Worm (Caenorhabditis elegans) whole organism, L1 larva: ENCODE data around the gene F49E12.10.

ENCODE experiments used
- C04F5.9 ChIP-seq: sonication (generic microtip); optimal IDR thresholded peaks from 2 replicates; lab custom pipeline; 2016; ENCODE audit warnings: missing genetic modification characterization, missing compliant biosample characterization
- Y116A8C.19 ChIP-seq: sonication (generic microtip); optimal IDR thresholded peaks from 2 replicates; lab custom pipeline; 2016; ENCODE audit warnings: missing compliant biosample characterization, missing genetic modification characterization, borderline replicate concordance
- aha-1 ChIP-seq: fragments of 150-350 bp; optimal IDR thresholded peaks from 2 replicates; lab custom pipeline; 2014; ENCODE audit warnings: missing biosample characterization, missing genetic modification characterization
- blmp-1 ChIP-seq: fragments of 150-350 bp; optimal IDR thresholded peaks from 2 replicates; lab custom pipeline; 2014; ENCODE audit warnings: missing biosample characterization, missing genetic modification characterization
- ceh-8 ChIP-seq: fragments of 200-800 bp; sonication (Bioruptor generic); optimal IDR thresholded peaks from 2 replicates; lab custom pipeline; 2018; ENCODE audit warnings: mild to moderate bottlenecking, missing genetic modification characterization, moderate library complexity, missing compliant biosample characterization
- ceh-90 ChIP-seq: sonication (generic microtip); optimal IDR thresholded peaks from 2 replicates; lab custom pipeline; 2016; ENCODE audit warnings: missing genetic modification characterization, missing compliant biosample characterization
- dpl-1 ChIP-seq, 3 experiments: fragments of 150-350 bp in 2 of 3; sonication (generic microtip) in 1 of 3; optimal IDR thresholded peaks; 2 replicates each; lab custom pipeline; 2014 to 2017; ENCODE audit warnings: missing biosample characterization in 3 of 3, missing genetic modification characterization in 3 of 3, missing genetic modification reagents in 3 of 3
- dsc-1 ChIP-seq: sonication (generic microtip); optimal IDR thresholded peaks from 2 replicates; lab custom pipeline; 2016; ENCODE audit warnings: mild to moderate bottlenecking, missing genetic modification characterization, missing compliant biosample characterization
- efl-1 ChIP-seq, 4 experiments: fragments of 150-350 bp; optimal IDR thresholded peaks in 3 of 4; peaks in 1 of 4; 1 replicate in 1 of 4; 2 replicates in 3 of 4; lab custom pipeline; 2014; ENCODE audit warnings: missing biosample characterization in 2 of 4, missing genetic modification characterization in 2 of 4, missing genetic modification reagents in 2 of 4
- efl-3 ChIP-seq: fragments of 200-800 bp; sonication (Bioruptor generic); optimal IDR thresholded peaks from 2 replicates; lab custom pipeline; 2018; ENCODE audit warnings: mild to moderate bottlenecking, missing genetic modification characterization, missing compliant biosample characterization
- egl-27 ChIP-seq, 2 experiments: fragments of 150-350 bp in 1 of 2; sonication (generic microtip); optimal IDR thresholded peaks; 3 replicates each; lab custom pipeline; 2017 to 2018; ENCODE audit warnings: missing biosample characterization in 2 of 2, missing genetic modification characterization in 2 of 2, missing genetic modification reagents in 2 of 2
- elt-2 ChIP-seq: sonication (generic microtip); optimal IDR thresholded peaks from 2 replicates; lab custom pipeline; 2016; ENCODE audit warnings: missing genetic modification characterization, mild to moderate bottlenecking, inconsistent platforms, missing compliant biosample characterization, missing genetic modification reagents
- ets-5 ChIP-seq: fragments of 200-800 bp; sonication (Bioruptor generic); IDR thresholded peaks from 2 replicates; pipeline ENCODE4 v1.3.6; 2022; ENCODE audit warnings: missing genetic modification characterization, missing compliant biosample characterization
- hlh-17 ChIP-seq: fragments of 200-800 bp; sonication (Bioruptor generic); optimal IDR thresholded peaks from 2 replicates; lab custom pipeline; 2018; ENCODE audit warnings: missing genetic modification characterization, mild to moderate bottlenecking, missing compliant biosample characterization, moderate library complexity, borderline replicate concordance
- hlh-4 ChIP-seq: sonication (generic microtip); optimal IDR thresholded peaks from 2 replicates; lab custom pipeline; 2016; ENCODE audit warnings: mild to moderate bottlenecking, missing genetic modification characterization, missing compliant biosample characterization
- isw-1 ChIP-seq: fragments of 200-800 bp; sonication (Bioruptor generic); IDR thresholded peaks from 2 replicates; pipeline ENCODE4 v1.3.6; 2022; ENCODE audit warnings: missing genetic modification characterization, missing compliant biosample characterization
- lin-14 ChIP-seq: fragments of 200-800 bp; sonication (Bioruptor generic); optimal IDR thresholded peaks from 2 replicates; lab custom pipeline; 2018; ENCODE audit warnings: mild to moderate bottlenecking, missing genetic modification characterization, moderate library complexity, missing compliant biosample characterization
- lin-15B ChIP-seq: fragments of 150-350 bp; sonication (generic microtip); optimal IDR thresholded peaks from 3 replicates; lab custom pipeline; 2014; ENCODE audit warnings: missing biosample characterization, missing genetic modification characterization
- lin-39 ChIP-seq: fragments of 150-350 bp; optimal IDR thresholded peaks from 2 replicates; lab custom pipeline; 2014; ENCODE audit warnings: missing biosample characterization, missing genetic modification reagents, missing genetic modification characterization
- lsy-2 ChIP-seq, 2 experiments: fragments of 150-350 bp; optimal IDR thresholded peaks; 2 replicates each; lab custom pipeline; 2014; ENCODE audit warnings: missing biosample characterization in 2 of 2, missing genetic modification characterization in 2 of 2
- mab-9 ChIP-seq: fragments of 200-800 bp; sonication (Bioruptor generic); IDR thresholded peaks from 2 replicates; pipeline ENCODE4 v1.3.6; 2022; ENCODE audit warnings: missing genetic modification reagents, missing genetic modification characterization, missing compliant biosample characterization
- nhr-12 ChIP-seq: sonication (generic microtip); optimal IDR thresholded peaks from 2 replicates; lab custom pipeline; 2017; ENCODE audit warnings: missing biosample characterization, missing genetic modification characterization
- nhr-20 ChIP-seq: sonication (generic microtip); optimal IDR thresholded peaks from 2 replicates; lab custom pipeline; 2016; ENCODE audit warnings: mild to moderate bottlenecking, missing genetic modification characterization, missing compliant biosample characterization
- nhr-71 ChIP-seq: sonication (generic microtip); optimal IDR thresholded peaks from 2 replicates; lab custom pipeline; 2016; ENCODE audit warnings: mild to moderate bottlenecking, missing genetic modification characterization, moderate library complexity, missing compliant biosample characterization
- nhr-85 ChIP-seq: sonication (generic microtip); peaks from one replicate; lab custom pipeline; 2016; ENCODE audit warnings: missing genetic modification characterization, inconsistent platforms, missing compliant biosample characterization
- rnt-1 ChIP-seq: sonication (generic microtip); optimal IDR thresholded peaks from 2 replicates; lab custom pipeline; 2016; ENCODE audit warnings: mild to moderate bottlenecking, missing genetic modification characterization, moderate library complexity, missing compliant biosample characterization
- snpc-4 ChIP-seq: fragments of 150-350 bp; optimal IDR thresholded peaks from 2 replicates; lab custom pipeline; 2014; ENCODE audit warnings: missing biosample characterization, missing genetic modification characterization
- sup-37 ChIP-seq: fragments of 200-800 bp; sonication (Bioruptor generic); optimal IDR thresholded peaks from 2 replicates; lab custom pipeline; 2018; ENCODE audit warnings: mild to moderate bottlenecking, missing genetic modification characterization, missing compliant biosample characterization
- tbx-2 ChIP-seq: sonication (generic microtip); optimal IDR thresholded peaks from 2 replicates; lab custom pipeline; 2016; ENCODE audit warnings: missing genetic modification characterization, missing compliant biosample characterization
- tlp-1 ChIP-seq: fragments of 150-350 bp; optimal IDR thresholded peaks from 2 replicates; lab custom pipeline; 2014; ENCODE audit warnings: missing biosample characterization, missing genetic modification characterization
- unc-130 ChIP-seq: fragments of 150-350 bp; optimal IDR thresholded peaks from 2 replicates; lab custom pipeline; 2017; ENCODE audit warnings: missing biosample characterization, missing genetic modification characterization, inconsistent platforms
- unc-86 ChIP-seq: sonication (generic microtip); optimal IDR thresholded peaks from 2 replicates; lab custom pipeline; 2016; ENCODE audit warnings: missing genetic modification characterization, missing compliant biosample characterization

The F49E12.10 gene

ce11 chrII:8412935-8413334, 22.1 kb downstream of the F49E12.10 start:
- TF ChIP-seq elt-2 (tag; lab: Kevin White, UChicago), result peak; percentile 29
- TF ChIP-seq ets-5 (GFP tag; lab: Robert Waterston, UW), result no peak
- TF ChIP-seq, all 84 proteins: peak for 1

DNA sequence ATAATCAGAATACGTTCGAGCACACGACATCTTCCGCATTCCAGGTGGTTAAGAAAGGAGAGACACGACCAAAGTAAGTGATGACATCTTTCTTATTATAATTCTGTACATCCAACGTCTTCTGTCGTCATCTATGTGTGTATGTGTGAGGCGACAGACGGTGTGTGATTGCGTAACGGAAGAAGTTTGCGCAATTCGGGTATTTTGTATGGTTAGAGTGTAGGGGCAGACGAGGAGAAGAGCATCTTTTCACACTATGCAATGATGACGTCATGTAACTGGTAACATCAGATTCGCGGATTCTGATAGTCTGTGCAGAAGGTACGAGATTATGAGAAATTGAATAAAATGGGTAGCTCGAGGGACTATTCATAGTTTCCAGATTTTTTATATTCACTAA, 24.2 kb downstream of the F49E12.10 start:
- no peak for TF ChIP-seq lin-15B (tag; lab: Kevin White, UChicago)
- TF ChIP-seq Y116A8C.19, result no peak
- TF ChIP-seq rnt-1 (tag; lab: Kevin White, UChicago), result peak; percentile 0
- TF ChIP-seq lsy-2 (tag; optimal IDR thresholded peaks at IDR 0.05; lab: Kevin White, UChicago), result no peak
- no peak for TF ChIP-seq unc-86

DNA sequence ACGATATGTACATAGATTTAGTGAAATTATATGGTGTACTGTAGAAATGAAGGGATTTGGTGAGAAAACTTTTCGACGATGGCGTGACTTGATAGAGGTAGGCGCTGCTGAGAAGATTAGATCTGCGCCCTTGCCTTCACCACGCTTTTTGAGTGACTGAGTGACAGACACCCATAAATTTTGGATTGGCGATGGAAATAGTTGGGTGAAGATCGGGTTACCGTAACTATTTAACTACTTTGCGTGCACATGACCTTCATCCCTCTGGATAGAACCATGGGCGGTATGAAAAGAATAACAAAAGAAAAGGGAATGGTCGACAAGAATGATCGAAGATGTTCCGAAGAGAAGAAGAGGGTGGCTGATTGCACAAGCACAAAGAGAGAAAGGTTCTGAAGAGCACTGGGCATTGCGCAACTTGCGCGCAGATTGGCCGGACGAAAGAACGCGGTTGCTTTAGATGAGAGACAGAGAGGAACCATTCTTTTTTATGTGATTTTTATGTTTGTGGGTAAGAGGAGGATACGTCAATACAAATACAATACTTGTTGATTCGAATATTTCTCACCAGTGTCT, 24.7 kb downstream of the F49E12.10 start:
- TF ChIP-seq nhr-12 (tag; lab: Kevin White, UChicago), result no peak
- TF ChIP-seq efl-3 (GFP tag; lab: Kevin White, UChicago), result peak; percentile 84
- no peak for TF ChIP-seq ceh-90 (tag; lab: Kevin White, UChicago)
- peak; percentile 17 for TF ChIP-seq lin-14 (GFP tag; lab: Kevin White, UChicago)
- peak; percentile 79 for TF ChIP-seq nhr-85 (tag; lab: Kevin White, UChicago)

- no peak for TF ChIP-seq nhr-20 (tag; lab: Kevin White, UChicago)
- TF ChIP-seq ets-5 (GFP tag; lab: Robert Waterston, UW), result no peak
- no peak for TF ChIP-seq dpl-1 (GFP tag; optimal IDR thresholded peaks at IDR 0.05; lab: Kevin White, UChicago)
- TF ChIP-seq lin-39 (tag; lab: Kevin White, UChicago), result no peak
- no peak for TF ChIP-seq ceh-8 (GFP tag; lab: Kevin White, UChicago)
- no peak for TF ChIP-seq C04F5.9
- no peak for TF ChIP-seq aha-1 (tag; lab: Kevin White, UChicago)
- TF ChIP-seq efl-1 (optimal IDR thresholded peaks at IDR 0.05; lab: Kevin White, UChicago), result no peak
- TF ChIP-seq efl-1 (GFP tag; optimal IDR thresholded peaks at IDR 0.05 in 1 of 2; lab: Kevin White, UChicago), result peak in 1 of 2 experiments; percentile 6
- TF ChIP-seq snpc-4 (tag; lab: Kevin White, UChicago), result no peak
- TF ChIP-seq blmp-1 (tag; lab: Kevin White, UChicago), result peak; percentile 18
- no peak for TF ChIP-seq lin-15B (tag; lab: Kevin White, UChicago)
- TF ChIP-seq elt-2 (tag; lab: Kevin White, UChicago), result peak; percentile 8
- no peak for TF ChIP-seq hlh-17 (GFP tag; lab: Kevin White, UChicago)
- TF ChIP-seq tbx-2 (tag; lab: Kevin White, UChicago), result no peak
- TF ChIP-seq isw-1, result no peak
- TF ChIP-seq unc-130, result no peak
- no peak for TF ChIP-seq sup-37 (GFP tag; lab: Kevin White, UChicago)
- no peak for TF ChIP-seq mab-9 (GFP tag; lab: Robert Waterston, UW)
- TF ChIP-seq hlh-4, result no peak
- TF ChIP-seq nhr-71 (tag; lab: Kevin White, UChicago), result no peak
- TF ChIP-seq nhr-85 (tag; lab: Kevin White, UChicago), result peak; percentile 65
- TF ChIP-seq egl-27 (tag; optimal IDR thresholded peaks at IDR 0.05; lab: Kevin White, UChicago), result no peak
- TF ChIP-seq, all 84 proteins: peak for 4
Measured at ce11 chrII:8417059-8417668, 26.3 kb downstream of the F49E12.10 start, which contains the start of gene fdgt-2. fdgt-2 (plus strand) TSS chrII:8417618.

DNA sequence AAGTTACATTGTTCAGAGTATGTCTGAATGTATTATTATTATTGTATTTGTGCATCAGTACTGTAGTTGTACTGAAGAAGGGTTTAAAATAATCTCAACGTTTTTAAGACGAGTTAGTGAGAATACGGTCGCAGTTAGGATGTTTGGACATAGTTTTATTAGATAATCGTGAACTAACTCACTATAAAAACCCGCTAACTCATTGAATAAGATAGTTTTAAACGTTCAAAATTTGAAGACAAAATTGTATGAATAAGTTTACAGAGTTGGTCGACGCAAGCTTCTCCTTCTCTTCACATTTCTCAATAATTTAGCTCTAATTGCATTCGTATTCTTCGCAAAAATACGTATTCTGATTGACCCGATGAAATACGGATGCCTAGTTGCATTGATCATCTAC, 28.2 kb downstream of the F49E12.10 start:
- TF ChIP-seq lsy-2 (tag; optimal IDR thresholded peaks at IDR 0.05; lab: Kevin White, UChicago) (peak in 1 of 2 experiments; percentile 41), dsc-1 (tag; lab: Kevin White, UChicago) (no peak), tlp-1 (tag; lab: Kevin White, UChicago) (peak; percentile 82)
- TF ChIP-seq, all 84 proteins: peak for 2
